Fruit fly (Drosophila melanogaster): Measurements from ENCODE around the gene CG31559.

DNA sequence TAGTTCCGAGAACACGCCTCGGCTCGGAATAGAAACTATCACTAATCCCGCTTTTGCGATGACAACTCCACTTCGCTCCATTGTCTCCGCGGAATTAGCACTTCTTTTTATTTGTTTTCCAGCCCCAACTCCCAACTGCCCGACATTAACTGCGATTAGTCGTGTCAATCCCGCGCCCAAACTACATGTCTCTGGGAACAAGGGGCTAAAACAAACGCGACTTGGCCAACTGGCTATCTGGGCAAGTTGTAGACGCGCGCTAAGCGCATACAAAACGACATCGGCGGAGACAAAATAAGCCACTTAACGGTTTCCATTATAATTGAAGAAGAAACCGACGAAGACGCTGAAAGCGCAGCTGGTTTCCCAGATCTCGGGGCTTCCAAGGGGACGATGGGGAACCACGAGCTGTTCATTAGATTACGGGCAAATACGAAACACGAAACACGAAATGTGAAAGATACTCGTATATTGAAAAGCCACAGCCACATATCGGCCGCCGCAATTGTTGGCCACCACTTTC is 2.2 kb downstream of the CG31559 start:
- TF ChIP-seq psq (optimal IDR thresholded peaks at IDR 0.05) (no peak), Dll (optimal IDR thresholded peaks at IDR 0.05) (no peak), CG8478 (optimal IDR thresholded peaks at IDR 0.05) (no peak)
